Worm (Caenorhabditis elegans) whole organism, late embryonic: ENCODE results near the gene lin-36.

ENCODE experiments used
- ceh-18 ChIP-seq: sonication (generic microtip); optimal IDR thresholded peaks from 2 replicates; lab custom pipeline; 2016; ENCODE audit warnings: missing genetic modification characterization, missing compliant biosample characterization
- ceh-24 ChIP-seq: sonication (generic microtip); optimal IDR thresholded peaks from 2 replicates; lab custom pipeline; 2016; ENCODE audit warnings: mild to moderate bottlenecking, missing genetic modification characterization, missing compliant biosample characterization
- dve-1 ChIP-seq: sonication (generic microtip); optimal IDR thresholded peaks from 2 replicates; lab custom pipeline; 2017; ENCODE audit warnings: antibody characterized with exemption, mild to moderate bottlenecking, missing genetic modification characterization, missing compliant biosample characterization
- elt-2 ChIP-seq: sonication (generic microtip); optimal IDR thresholded peaks from 2 replicates; lab custom pipeline; 2016; ENCODE audit warnings: missing genetic modification reagents, missing genetic modification characterization, missing compliant biosample characterization
- eyg-1 ChIP-seq: sonication (generic microtip); optimal IDR thresholded peaks from 2 replicates; lab custom pipeline; 2016; ENCODE audit warnings: missing genotype, missing genetic modification characterization, missing compliant biosample characterization
- nhr-11 ChIP-seq: fragments of 150-350 bp; optimal IDR thresholded peaks from 2 replicates; lab custom pipeline; 2014; ENCODE audit warnings: missing biosample characterization, missing genetic modification characterization
- pha-4 ChIP-seq: fragments of 150-350 bp; optimal IDR thresholded peaks from 2 replicates; lab custom pipeline; 2018; ENCODE audit warnings: missing biosample characterization, missing genetic modification reagents, missing genetic modification characterization
- sox-4 ChIP-seq: sonication (generic microtip); optimal IDR thresholded peaks from 2 replicates; lab custom pipeline; 2017; ENCODE audit warnings: mild to moderate bottlenecking, missing genetic modification characterization, inconsistent platforms, missing compliant biosample characterization
- unc-55 ChIP-seq: sonication (generic microtip); optimal IDR thresholded peaks from 2 replicates; lab custom pipeline; 2017; ENCODE audit warnings: missing biosample characterization, missing genetic modification reagents, missing genetic modification characterization

lin-36 gene

ce11 chrIII:7969121-7969520 lies 51.6 kb downstream of the lin-36 start, which contains the start of the genes F54H12.8 and F54H12.7:
Gene F54H12.8 (minus strand): TSS chrIII:7969221.
Gene F54H12.7 (plus strand): TSS chrIII:7969349.
- TF ChIP-seq pha-4 (tag; lab: Kevin White, UChicago) (no peak), dve-1 (tag; lab: Kevin White, UChicago) (no peak), nhr-11 (tag; lab: Kevin White, UChicago) (no peak), ceh-18 (tag; lab: Kevin White, UChicago) (no peak), eyg-1 (no peak), ceh-24 (tag; lab: Kevin White, UChicago) (no peak), elt-2 (no peak), sox-4 (tag; lab: Kevin White, UChicago) (no peak), unc-55 (GFP tag; lab: Kevin White, UChicago) (no peak)
